Fruit fly (Drosophila melanogaster) whole organism, adult: Measurements from ENCODE around the gene CG11149.

Experiments used
- CG11617 ChIP-seq: fragments of 200-800 bp; sonication (Bioruptor generic); optimal IDR thresholded peaks from 2 replicates; lab custom pipeline; 2017; ENCODE audit warnings: mild to moderate bottlenecking, missing biosample characterization, missing genetic modification reagents, missing genetic modification characterization
- CG12768 ChIP-seq: fragments of 200-800 bp; sonication (Bioruptor generic); optimal IDR thresholded peaks from 2 replicates; lab custom pipeline; 2017; ENCODE audit warnings: missing biosample characterization, missing genetic modification characterization, mild to moderate bottlenecking, moderate library complexity, missing genetic modification reagents
- CG14711 ChIP-seq: fragments of 200-800 bp; sonication (Bioruptor generic); optimal IDR thresholded peaks from 2 replicates; lab custom pipeline; 2018; ENCODE audit warnings: missing biosample characterization, mild to moderate bottlenecking, missing genetic modification characterization, moderate library complexity
- CG1620 ChIP-seq: fragments of 200-800 bp; sonication (Bioruptor generic); optimal IDR thresholded peaks from 2 replicates; lab custom pipeline; 2016; ENCODE audit warnings: missing biosample characterization, missing genetic modification characterization
- CG33017 ChIP-seq: fragments of 200-800 bp; sonication (Bioruptor generic); optimal IDR thresholded peaks from 2 replicates; lab custom pipeline; 2018; ENCODE audit warnings: missing biosample characterization, mild to moderate bottlenecking, missing genetic modification characterization, moderate library complexity
- CG5204 ChIP-seq: fragments of 200-800 bp; sonication (Bioruptor generic); optimal IDR thresholded peaks from 2 replicates; lab custom pipeline; 2016; ENCODE audit warnings: missing biosample characterization, missing genetic modification characterization
- CG7045 ChIP-seq: fragments of 200-800 bp; sonication (Bioruptor generic); optimal IDR thresholded peaks from 2 replicates; lab custom pipeline; 2017; ENCODE audit warnings: missing biosample characterization, mild to moderate bottlenecking, missing genetic modification characterization
- CG7101 ChIP-seq: fragments of 200-800 bp; sonication (Bioruptor generic); optimal IDR thresholded peaks from 2 replicates; lab custom pipeline; 2018; ENCODE audit warnings: missing biosample characterization, mild to moderate bottlenecking, missing genetic modification characterization, moderate library complexity
- Clk ChIP-seq: fragments of 200-800 bp; sonication (Bioruptor generic); optimal IDR thresholded peaks from 2 replicates; lab custom pipeline; 2017; ENCODE audit warnings: missing biosample characterization, missing genetic modification characterization
- Crg-1 ChIP-seq: fragments of 200-800 bp; sonication (Bioruptor generic); optimal IDR thresholded peaks from 2 replicates; lab custom pipeline; 2016; ENCODE audit warnings: missing biosample characterization, missing genetic modification characterization
- Hr96 ChIP-seq: fragments of 200-800 bp; sonication (Bioruptor generic); optimal IDR thresholded peaks from 2 replicates; lab custom pipeline; 2016; ENCODE audit warnings: missing biosample characterization, missing genetic modification characterization
- Mnt ChIP-seq: fragments of 200-800 bp; sonication (Bioruptor generic); optimal IDR thresholded peaks from 2 replicates; lab custom pipeline; 2016; ENCODE audit warnings: missing biosample characterization, mild to moderate bottlenecking, missing genetic modification characterization
- bab1 ChIP-seq: fragments of 200-800 bp; sonication (Bioruptor generic); optimal IDR thresholded peaks from 3 replicates; lab custom pipeline; 2019; ENCODE audit warnings: missing biosample characterization, mild to moderate bottlenecking, missing genetic modification characterization, moderate library complexity
- cic ChIP-seq: fragments of 200-800 bp; sonication (Bioruptor generic); optimal IDR thresholded peaks from 2 replicates; lab custom pipeline; 2017; ENCODE audit warnings: missing biosample characterization, mild to moderate bottlenecking, missing genetic modification characterization, moderate library complexity
- cnc ChIP-seq, 2 experiments: fragments of >200 bp; optimal IDR thresholded peaks; 2 replicates each; lab custom pipeline; 2017
- kay ChIP-seq: fragments of 200-800 bp; sonication (Bioruptor generic); peaks from one replicate; lab custom pipeline; 2016; ENCODE audit warnings: missing biosample characterization, missing genetic modification characterization, borderline replicate concordance
- ovo ChIP-seq: fragments of 200-800 bp; sonication (Bioruptor generic); optimal IDR thresholded peaks from 2 replicates; lab custom pipeline; 2016; ENCODE audit warnings: missing biosample characterization, missing genetic modification characterization
- pad ChIP-seq: fragments of 200-800 bp; sonication (Bioruptor generic); optimal IDR thresholded peaks from 3 replicates; lab custom pipeline; 2017; ENCODE audit warnings: missing biosample characterization, missing genetic modification characterization, mild to moderate bottlenecking, moderate library complexity, missing genetic modification reagents
- tj ChIP-seq: fragments of 200-800 bp; sonication (Bioruptor generic); optimal IDR thresholded peaks from 3 replicates; lab custom pipeline; 2017; ENCODE audit warnings: missing biosample characterization, mild to moderate bottlenecking, missing genetic modification characterization, moderate library complexity
- toe ChIP-seq: fragments of 200-800 bp; sonication (Bioruptor generic); optimal IDR thresholded peaks from 2 replicates; lab custom pipeline; 2016; ENCODE audit warnings: missing biosample characterization, missing genetic modification characterization

CG11149 gene

dm6 chr2L:5720407-5721228, at the start of gene CG11149, which contains the start of gene sip1:
TSS of gene CG11149 (minus strand) at chr2L:5720899.
TSS of gene sip1 (plus strand) at chr2L:5721051.
- TF ChIP-seq kay (GFP tag; lab: Kevin White, UChicago), result peak; percentile 72
- no peak for TF ChIP-seq CG5204
- peak; percentile 20 for TF ChIP-seq cic (GFP tag; lab: Kevin White, UChicago)

- TF ChIP-seq Crg-1 (GFP tag; lab: Kevin White, UChicago), result no peak
- TF ChIP-seq CG11617, result no peak
- no peak for TF ChIP-seq cnc (optimal IDR thresholded peaks at IDR 0.05; lab: Kevin White, UChicago)
- TF ChIP-seq CG5204, result no peak
- TF ChIP-seq pad (GFP tag; lab: Kevin White, UChicago), result no peak
- TF ChIP-seq ovo (GFP tag; lab: Kevin White, UChicago), result no peak
- TF ChIP-seq CG14711, result no peak
- no peak for TF ChIP-seq CG7101 (tag; lab: Kevin White, UChicago)
- no peak for TF ChIP-seq tj (GFP tag; lab: Kevin White, UChicago)
- TF ChIP-seq kay (GFP tag; lab: Kevin White, UChicago), result no peak
- no peak for TF ChIP-seq cic (GFP tag; lab: Kevin White, UChicago)
- no peak for TF ChIP-seq CG33017
- TF ChIP-seq CG7045 (GFP tag; lab: Kevin White, UChicago), result no peak
- TF ChIP-seq toe (GFP tag; lab: Kevin White, UChicago), result no peak
- no peak for TF ChIP-seq CG1620 (GFP tag; lab: Kevin White, UChicago)
- no peak for TF ChIP-seq bab1 (GFP tag; lab: Kevin White, UChicago)
Measured at dm6 chr2L:5766498-5767008, 45.9 kb upstream of the CG11149 start.

dm6 chr2L:5766042-5766441, 45.3 kb upstream of the CG11149 start, which contains the start of gene obst-E:
TSS of gene obst-E (minus strand) at chr2L:5766142.
- TF ChIP-seq CG5204 (no peak), toe (GFP tag; lab: Kevin White, UChicago) (no peak), CG7101 (tag; lab: Kevin White, UChicago) (no peak), Clk (no peak), Hr96 (GFP tag; lab: Kevin White, UChicago) (no peak), kay (GFP tag; lab: Kevin White, UChicago) (no peak), pad (GFP tag; lab: Kevin White, UChicago) (no peak), CG11617 (no peak), CG1620 (GFP tag; lab: Kevin White, UChicago) (no peak), CG33017 (no peak), CG14711 (no peak)

dm6 chr2L:5765139-5765538, 44.4 kb upstream of the CG11149 start:
- TF ChIP-seq tj (GFP tag; lab: Kevin White, UChicago) (no peak), Mnt (GFP tag; lab: Kevin White, UChicago) (no peak), CG12768 (GFP tag; lab: Kevin White, UChicago) (no peak), CG14711 (no peak), Hr96 (GFP tag; lab: Kevin White, UChicago) (no peak), CG5204 (no peak), cic (GFP tag; lab: Kevin White, UChicago) (no peak), ovo (GFP tag; lab: Kevin White, UChicago) (no peak), kay (GFP tag; lab: Kevin White, UChicago) (no peak), CG1620 (GFP tag; lab: Kevin White, UChicago) (no peak), CG7101 (tag; lab: Kevin White, UChicago) (no peak), bab1 (GFP tag; lab: Kevin White, UChicago) (no peak), CG7045 (GFP tag; lab: Kevin White, UChicago) (no peak), pad (GFP tag; lab: Kevin White, UChicago) (no peak)

dm6 chr2L:5751448-5751847, 30.7 kb upstream of the CG11149 start:
- TF ChIP-seq Crg-1 (GFP tag; lab: Kevin White, UChicago) (no peak), CG7101 (tag; lab: Kevin White, UChicago) (no peak)

- TF ChIP-seq kay (GFP tag; lab: Kevin White, UChicago), result no peak
- no peak for TF ChIP-seq CG11617
- no peak for TF ChIP-seq Hr96 (GFP tag; lab: Kevin White, UChicago)
- no peak for TF ChIP-seq ovo (GFP tag; lab: Kevin White, UChicago)
- TF ChIP-seq CG7045 (GFP tag; lab: Kevin White, UChicago), result no peak
- TF ChIP-seq CG1620 (GFP tag; lab: Kevin White, UChicago), result no peak
Measured at dm6 chr2L:5748188-5748587, 27.5 kb upstream of the CG11149 start.

- TF ChIP-seq CG12768 (GFP tag; lab: Kevin White, UChicago) (no peak), CG11617 (no peak), CG14711 (no peak), CG33017 (no peak), toe (GFP tag; lab: Kevin White, UChicago) (no peak), tj (GFP tag; lab: Kevin White, UChicago) (no peak), CG7101 (tag; lab: Kevin White, UChicago) (no peak), Crg-1 (GFP tag; lab: Kevin White, UChicago) (no peak), ovo (GFP tag; lab: Kevin White, UChicago) (no peak), Clk (no peak), Hr96 (GFP tag; lab: Kevin White, UChicago) (no peak)
Measured at dm6 chr2L:5745857-5746256, 25.2 kb upstream of the CG11149 start, which contains the start of gene CG11029. TSS of gene CG11029 (plus strand) at chr2L:5746157.
